Fruit fly (Drosophila melanogaster) whole organism, embryonic: ENCODE measurements around the gene CG1309.

Experiments
- Ada2b ChIP-seq: fragments of 200-800 bp; sonication (Bioruptor generic); IDR thresholded peaks from 2 replicates; pipeline ENCODE4 v1.3.6; 2022; ENCODE audit warnings: missing biosample characterization, missing genetic modification characterization
- Asciz ChIP-seq: fragments of 200-800 bp; sonication (Bioruptor generic); optimal IDR thresholded peaks from 2 replicates; lab custom pipeline; 2017; ENCODE audit warnings: missing biosample characterization, mild to moderate bottlenecking, missing genetic modification characterization, missing genetic modification reagents
- Atf-2 ChIP-seq: fragments of 200-800 bp; sonication (Bioruptor generic); optimal IDR thresholded peaks from 2 replicates; lab custom pipeline; 2016; ENCODE audit warnings: missing biosample characterization, missing genetic modification characterization
- CG10209 ChIP-seq: fragments of 200-800 bp; sonication (Bioruptor generic); optimal IDR thresholded peaks from 3 replicates; lab custom pipeline; 2017; ENCODE audit warnings: missing biosample characterization, mild to moderate bottlenecking, missing genetic modification characterization, missing genetic modification reagents
- CG10321 ChIP-seq: fragments of 200-800 bp; sonication (Bioruptor generic); IDR thresholded peaks from 2 replicates; pipeline ENCODE4 v1.3.6; 2022; ENCODE audit warnings: missing biosample characterization, missing genetic modification characterization
- CG11696 ChIP-seq: fragments of 200-800 bp; sonication (Bioruptor generic); IDR thresholded peaks from 2 replicates; pipeline ENCODE4 v1.3.6; 2022; ENCODE audit warnings: missing biosample characterization, missing genetic modification characterization
- CG11723 ChIP-seq: fragments of 200-800 bp; sonication (Bioruptor generic); optimal IDR thresholded peaks from 2 replicates; lab custom pipeline; 2017; ENCODE audit warnings: missing biosample characterization, mild to moderate bottlenecking, missing genetic modification characterization
- CG14860 ChIP-seq: fragments of 200-800 bp; sonication (Bioruptor generic); IDR thresholded peaks from 3 replicates; pipeline ENCODE4 v1.3.6; 2022; ENCODE audit warnings: missing biosample characterization, missing genetic modification characterization; ENCODE audit not compliant: partially characterized antibody
- CG15073 ChIP-seq: fragments of 200-800 bp; sonication (Bioruptor generic); optimal IDR thresholded peaks from 2 replicates; lab custom pipeline; 2016; ENCODE audit warnings: missing biosample characterization, missing genetic modification characterization
- CG17802 ChIP-seq: fragments of 200-800 bp; sonication (Bioruptor generic); optimal IDR thresholded peaks from 2 replicates; lab custom pipeline; 2018; ENCODE audit warnings: missing biosample characterization, mild to moderate bottlenecking, missing genetic modification characterization, moderate library complexity
- CG2889 ChIP-seq: fragments of 200-800 bp; sonication (Bioruptor generic); IDR thresholded peaks from 3 replicates; pipeline ENCODE4 v1.3.6; 2022; ENCODE audit warnings: missing biosample characterization, missing genetic modification characterization
- CG34376 ChIP-seq: fragments of 200-800 bp; sonication (Bioruptor generic); optimal IDR thresholded peaks from 2 replicates; lab custom pipeline; 2018; ENCODE audit warnings: missing biosample characterization, mild to moderate bottlenecking, missing genetic modification characterization
- CG3995 ChIP-seq: fragments of 200-800 bp; sonication (Bioruptor generic); optimal IDR thresholded peaks from 3 replicates; lab custom pipeline; 2016; ENCODE audit warnings: missing biosample characterization, missing genetic modification characterization
- CG6689 ChIP-seq: fragments of 200-800 bp; sonication (Bioruptor generic); IDR thresholded peaks from 2 replicates; pipeline ENCODE4 v1.3.6; 2022; ENCODE audit warnings: missing biosample characterization, missing genetic modification characterization
- CG7357 ChIP-seq: fragments of 200-800 bp; sonication (Bioruptor generic); IDR thresholded peaks from 3 replicates; pipeline ENCODE4 v1.3.6; 2022; ENCODE audit warnings: missing biosample characterization, missing genetic modification characterization
- CG7987 ChIP-seq: fragments of 200-800 bp; sonication (Bioruptor generic); optimal IDR thresholded peaks from 2 replicates; lab custom pipeline; 2018; ENCODE audit warnings: missing biosample characterization, mild to moderate bottlenecking, missing genetic modification characterization, moderate library complexity
- CG8089 ChIP-seq: fragments of 200-800 bp; sonication (Bioruptor generic); optimal IDR thresholded peaks from 3 replicates; lab custom pipeline; 2016; ENCODE audit warnings: missing biosample characterization, missing genetic modification characterization
- Dbx ChIP-seq: fragments of 200-800 bp; sonication (Bioruptor generic); IDR thresholded peaks from 3 replicates; pipeline ENCODE4 v1.3.6; 2022; ENCODE audit warnings: missing biosample characterization, missing genetic modification characterization
- Dip2 ChIP-seq: fragments of 200-800 bp; sonication (Bioruptor generic); IDR thresholded peaks from 2 replicates; pipeline ENCODE4 v1.3.6; 2022; ENCODE audit warnings: missing biosample characterization, missing genetic modification characterization
- Dp ChIP-seq: fragments of 200-800 bp; sonication (Bioruptor generic); optimal IDR thresholded peaks from 2 replicates; lab custom pipeline; 2018; ENCODE audit warnings: missing biosample characterization, mild to moderate bottlenecking, missing genetic modification characterization, moderate library complexity
- E2f1 ChIP-seq: fragments of 200-800 bp; sonication (Bioruptor generic); IDR thresholded peaks from 2 replicates; pipeline ENCODE4 v1.3.6; 2022; ENCODE audit warnings: missing biosample characterization, missing genetic modification characterization
- Eip74EF ChIP-seq, 2 experiments: fragments of 200-800 bp in 1 of 2; fragments of >200 bp in 1 of 2; sonication (Bioruptor generic) in 1 of 2; optimal IDR thresholded peaks; 2 replicates each; lab custom pipeline; 2017 to 2019; ENCODE audit warnings: missing biosample characterization in 2 of 2, missing genetic modification characterization in 2 of 2, mild to moderate bottlenecking in 1 of 2, moderate library complexity in 1 of 2
- MESR4 ChIP-seq: fragments of 200-800 bp; sonication (Bioruptor generic); optimal IDR thresholded peaks from 2 replicates; lab custom pipeline; 2018; ENCODE audit warnings: missing biosample characterization, mild to moderate bottlenecking, missing genetic modification characterization, moderate library complexity
- MTF-1 ChIP-seq: fragments of 200-800 bp; sonication (Bioruptor generic); optimal IDR thresholded peaks from 2 replicates; lab custom pipeline; 2018; ENCODE audit warnings: missing biosample characterization, mild to moderate bottlenecking, missing genetic modification characterization, borderline replicate concordance
- Med ChIP-seq: fragments of 200-800 bp; sonication (Bioruptor generic); peaks from one replicate; lab custom pipeline; 2016; ENCODE audit warnings: missing biosample characterization, missing genetic modification characterization, mild to moderate bottlenecking, inconsistent platforms, moderate library complexity
- Mes4 ChIP-seq: fragments of 200-800 bp; sonication (Bioruptor generic); optimal IDR thresholded peaks from 2 replicates; lab custom pipeline; 2016; ENCODE audit warnings: missing biosample characterization, missing genetic modification characterization
- Neu2 ChIP-seq: fragments of 200-800 bp; sonication (Bioruptor generic); optimal IDR thresholded peaks from 3 replicates; lab custom pipeline; 2016; ENCODE audit warnings: missing biosample characterization, missing genetic modification characterization, borderline replicate concordance
- NfI ChIP-seq: fragments of 200-800 bp; sonication (Bioruptor generic); optimal IDR thresholded peaks from 3 replicates; lab custom pipeline; 2018; ENCODE audit warnings: missing biosample characterization, mild to moderate bottlenecking, missing genetic modification characterization, moderate library complexity
- Taf1 ChIP-seq: fragments of 200-800 bp; sonication (Bioruptor generic); IDR thresholded peaks from 2 replicates; pipeline ENCODE4 v1.3.6; 2022; ENCODE audit warnings: missing biosample characterization, missing genetic modification characterization
- cato ChIP-seq: fragments of 200-800 bp; sonication (Bioruptor generic); optimal IDR thresholded peaks from 2 replicates; lab custom pipeline; 2016; ENCODE audit warnings: missing biosample characterization, missing genetic modification characterization, borderline replicate concordance
- cg ChIP-seq: fragments of 200-800 bp; sonication (Bioruptor generic); optimal IDR thresholded peaks from 3 replicates; lab custom pipeline; 2019; ENCODE audit warnings: missing biosample characterization, mild to moderate bottlenecking, missing genetic modification characterization, moderate library complexity
- chif ChIP-seq, 2 experiments: fragments of 200-800 bp; sonication (Bioruptor generic); optimal IDR thresholded peaks; 3 replicates each; lab custom pipeline; 2016; ENCODE audit warnings: missing biosample characterization in 2 of 2, missing genetic modification characterization in 2 of 2
- crol ChIP-seq: fragments of 200-800 bp; sonication (Bioruptor generic); IDR thresholded peaks from 2 replicates; pipeline ENCODE4 v1.3.6; 2022; ENCODE audit warnings: missing biosample characterization, missing genetic modification characterization
- dysf ChIP-seq: fragments of 200-800 bp; sonication (Bioruptor generic); IDR thresholded peaks from 3 replicates; pipeline ENCODE4 v1.3.6; 2022; ENCODE audit warnings: missing biosample characterization, missing genetic modification characterization
- emc ChIP-seq: fragments of 200-800 bp; sonication (Bioruptor generic); optimal IDR thresholded peaks from 2 replicates; lab custom pipeline; 2016; ENCODE audit warnings: missing biosample characterization, missing genetic modification characterization
- fd102C ChIP-seq: fragments of 200-800 bp; sonication (Bioruptor generic); optimal IDR thresholded peaks from 2 replicates; lab custom pipeline; 2018; ENCODE audit warnings: missing biosample characterization, mild to moderate bottlenecking, missing genetic modification characterization, moderate library complexity
- fd3F ChIP-seq: fragments of 200-800 bp; sonication (Bioruptor generic); optimal IDR thresholded peaks from 2 replicates; lab custom pipeline; 2018; ENCODE audit warnings: missing biosample characterization, mild to moderate bottlenecking, missing genetic modification characterization, moderate library complexity
- fru ChIP-seq: fragments of >200 bp; optimal IDR thresholded peaks from 2 replicates; lab custom pipeline; 2017
- gem ChIP-seq: fragments of 200-800 bp; sonication (Bioruptor generic); optimal IDR thresholded peaks from 2 replicates; lab custom pipeline; 2019; ENCODE audit warnings: missing biosample characterization, mild to moderate bottlenecking, missing genetic modification characterization, moderate library complexity
- gfzf ChIP-seq: fragments of 200-800 bp; sonication (Bioruptor generic); optimal IDR thresholded peaks from 2 replicates; lab custom pipeline; 2016; ENCODE audit warnings: missing biosample characterization, mild to moderate bottlenecking, missing genetic modification characterization, moderate library complexity
- gt ChIP-seq: fragments of 200-800 bp; sonication (Bioruptor generic); IDR thresholded peaks from 2 replicates; pipeline ENCODE4 v1.3.6; 2022; ENCODE audit warnings: missing biosample characterization, missing genetic modification characterization
- ham ChIP-seq: fragments of 200-800 bp; sonication (Bioruptor generic); IDR thresholded peaks from 2 replicates; pipeline ENCODE4 v1.3.6; 2022; ENCODE audit warnings: missing biosample characterization, missing genetic modification characterization
- klu ChIP-seq: fragments of 200-800 bp; sonication (Bioruptor generic); IDR thresholded peaks from 2 replicates; pipeline ENCODE4 v1.3.6; 2022; ENCODE audit warnings: missing biosample characterization, missing genetic modification characterization
- salm ChIP-seq: fragments of 200-800 bp; sonication (Bioruptor generic); optimal IDR thresholded peaks from 2 replicates; lab custom pipeline; 2018; ENCODE audit warnings: missing biosample characterization, mild to moderate bottlenecking, missing genetic modification characterization
- scrt ChIP-seq: fragments of 200-800 bp; sonication (Bioruptor generic); optimal IDR thresholded peaks from 2 replicates; lab custom pipeline; 2018; ENCODE audit warnings: missing biosample characterization, mild to moderate bottlenecking, missing genetic modification characterization, moderate library complexity
- sens ChIP-seq: fragments of 200-800 bp; sonication (Bioruptor generic); peaks from one replicate; lab custom pipeline; 2016; ENCODE audit warnings: missing biosample characterization, missing genetic modification characterization
- stc ChIP-seq: fragments of 200-800 bp; sonication (Bioruptor generic); IDR thresholded peaks from 2 replicates; pipeline ENCODE4 v1.3.6; 2022; ENCODE audit warnings: missing biosample characterization, missing genetic modification characterization
- trh ChIP-seq: fragments of 200-800 bp; sonication (Bioruptor generic); optimal IDR thresholded peaks from 2 replicates; lab custom pipeline; 2016; ENCODE audit warnings: missing biosample characterization, missing genetic modification characterization

The CG1309 gene

dm6 chr3L:4239442-4240322 is 19.5 kb upstream of the CG1309 start, which contains the start of gene Sqor (continued):
- TF ChIP-seq scrt (GFP tag; lab: Kevin White, UChicago) = peak; percentile 91
- peak; percentile 58; the same call in 2 of the 3 replicates for TF ChIP-seq CG2889
- TF ChIP-seq dysf (GFP tag; lab: Robert Waterston, UW) = peak; percentile 85
- TF ChIP-seq Dip2 = peak; percentile 35; the same call in 1 of the 2 replicates
- TF ChIP-seq Med = peak; percentile 98
- peak; percentile 61 to 81 for TF ChIP-seq chif (GFP tag; optimal IDR thresholded peaks at IDR 0.05; lab: Kevin White, UChicago)
- no peak for TF ChIP-seq fru (lab: Kevin White, UChicago)
- TF ChIP-seq NfI (GFP tag; lab: Kevin White, UChicago) = peak; percentile 92
- peak; percentile 40 for TF ChIP-seq MTF-1
- TF ChIP-seq CG11723 (GFP tag; lab: Kevin White, UChicago) = peak; percentile 82
- peak; percentile 20 for TF ChIP-seq cg (GFP tag; lab: Kevin White, UChicago)
- TF ChIP-seq CG17802 (tag; lab: Kevin White, UChicago) = peak; percentile 53
- no peak for TF ChIP-seq CG14860 (GFP tag; lab: Robert Waterston, UW)
- TF ChIP-seq emc (GFP tag; lab: Kevin White, UChicago) = peak; percentile 71
- TF ChIP-seq Taf1 (GFP tag; lab: Robert Waterston, UW) = 0 out of 2 replicates have a peak, but pooled peaks have one; percentile 35
- TF ChIP-seq Ada2b (GFP tag; lab: Robert Waterston, UW) = peak; percentile 81
- peak; percentile 71 for TF ChIP-seq Mes4 (GFP tag; lab: Kevin White, UChicago)
- peak; percentile 92 for TF ChIP-seq gem (tag; lab: Kevin White, UChicago)
- peak; percentile 63 for TF ChIP-seq CG3995 (GFP tag; lab: Kevin White, UChicago)
- peak; percentile 57; the same call in 1 of the 2 replicates for TF ChIP-seq CG10321 (GFP tag; lab: Robert Waterston, UW)
- TF ChIP-seq Dbx (GFP tag; lab: Robert Waterston, UW) = peak; percentile 73
- TF ChIP-seq salm (tag; lab: Kevin White, UChicago) = peak; percentile 77
- TF ChIP-seq gt (GFP tag; lab: Robert Waterston, UW) = no peak
- TF ChIP-seq CG10209 (GFP tag; lab: Kevin White, UChicago) = peak; percentile 89
- TF ChIP-seq stc (GFP tag; lab: Robert Waterston, UW) = peak; percentile 72
- TF ChIP-seq Dp (GFP tag; lab: Kevin White, UChicago) = peak; percentile 23
- TF ChIP-seq crol (GFP tag; lab: Robert Waterston, UW) = no peak
- peak in 1 of 2 experiments; percentile 70 for TF ChIP-seq Eip74EF (GFP tag; optimal IDR thresholded peaks at IDR 0.05; lab: Kevin White, UChicago)
- TF ChIP-seq CG8089 (GFP tag; lab: Kevin White, UChicago) = peak; percentile 66
- no peak for TF ChIP-seq MESR4
- TF ChIP-seq E2f1 (GFP tag; lab: Robert Waterston, UW) = peak; percentile 76
- TF ChIP-seq gfzf = peak; percentile 31
- peak; percentile 70; the same call in 1 of the 2 replicates for TF ChIP-seq ham (GFP tag; lab: Robert Waterston, UW)
- TF ChIP-seq trh (GFP tag; lab: Kevin White, UChicago) = peak; percentile 79
- TF ChIP-seq Atf-2 (GFP tag; lab: Kevin White, UChicago) = peak; percentile 82
- peak; percentile 94 for TF ChIP-seq sens
- peak; percentile 76 for TF ChIP-seq CG7987 (GFP tag; lab: Kevin White, UChicago)
- TF ChIP-seq Asciz (GFP tag; lab: Kevin White, UChicago) = peak; percentile 82
- TF ChIP-seq CG7357 (GFP tag; lab: Robert Waterston, UW) = peak; percentile 75
- TF ChIP-seq CG11696 (GFP tag; lab: Robert Waterston, UW) = peak; percentile 58; the same call in 1 of the 2 replicates
- peak; percentile 89 for TF ChIP-seq CG34376 (GFP tag; lab: Kevin White, UChicago)
- TF ChIP-seq cato (GFP tag; lab: Kevin White, UChicago) = peak; percentile 75
- no peak for TF ChIP-seq fd102C (GFP tag; lab: Kevin White, UChicago)
- TF ChIP-seq klu (GFP tag; lab: Robert Waterston, UW) = peak; percentile 51
- TF ChIP-seq CG15073 = peak; percentile 49
- TF ChIP-seq CG6689 (GFP tag; lab: Robert Waterston, UW) = peak; percentile 75
- TF ChIP-seq Neu2 (GFP tag; lab: Kevin White, UChicago) = peak; percentile 43
- peak; percentile 86 for TF ChIP-seq fd3F
